Fruit fly (Drosophila melanogaster): Measurements from ENCODE around the gene CG8519.

CG8519 gene

dm6 chr3L:6747127-6747526 is 42.5 kb downstream of the CG8519 start (continued):
- peak; percentile 58 for TF ChIP-seq zfh2 (GFP tag; optimal IDR thresholded peaks at IDR 0.05)
- TF ChIP-seq Hmr (GFP tag; optimal IDR thresholded peaks at IDR 0.05) = peak; percentile 56
- peak; percentile 46 for TF ChIP-seq CG4360 (GFP tag; IDR thresholded peaks at IDR 0.05)
- TF ChIP-seq sr (GFP tag; IDR thresholded peaks at IDR 0.05) = 0 out of 3 replicates have a peak, but pooled peaks have one; percentile 41
- TF ChIP-seq CG15073 (GFP tag; optimal IDR thresholded peaks at IDR 0.05) = no peak
- TF ChIP-seq CG1647 (GFP tag; optimal IDR thresholded peaks at IDR 0.05) = no peak
- peak; percentile 49 for TF ChIP-seq Nf-YB (GFP tag; optimal IDR thresholded peaks at IDR 0.05)
- peak; percentile 36 for TF ChIP-seq caup (GFP tag; optimal IDR thresholded peaks at IDR 0.05; ENCODE audit: severe bottlenecking)
- peak; percentile 23 for TF ChIP-seq CG3163 (GFP tag; optimal IDR thresholded peaks at IDR 0.05)
- TF ChIP-seq crol (GFP tag; IDR thresholded peaks at IDR 0.05) = no peak; the same call in 1 of the 2 replicates
- TF ChIP-seq H15 (GFP tag; IDR thresholded peaks at IDR 0.05) = 0 out of 3 replicates have a peak, but pooled peaks have one; percentile 34
- peak; percentile 41 for TF ChIP-seq Side (GFP tag; optimal IDR thresholded peaks at IDR 0.05)
- TF ChIP-seq CG34376 (GFP tag; optimal IDR thresholded peaks at IDR 0.05) = peak; percentile 29
- peak; percentile 50 for TF ChIP-seq CG3995 (GFP tag; optimal IDR thresholded peaks at IDR 0.05)
- peak; percentile 46 for TF ChIP-seq onecut (GFP tag; IDR thresholded peaks at IDR 0.05)

- TF ChIP-seq CG4360 (GFP tag; IDR thresholded peaks at IDR 0.05) (peak; percentile 46; the same call in 1 of the 2 replicates), chm (GFP tag; IDR thresholded peaks at IDR 0.05) (no peak), Dfd (GFP tag; optimal IDR thresholded peaks at IDR 0.05) (peak in 1 of 2 experiments; percentile 93), sisA (GFP tag; IDR thresholded peaks at IDR 0.05) (no peak), CG7786 (GFP tag; optimal IDR thresholded peaks at IDR 0.05) (no peak), C15 (GFP tag; IDR thresholded peaks at IDR 0.05) (no peak), Nf-YB (GFP tag; optimal IDR thresholded peaks at IDR 0.05) (no peak), CG6791 (GFP tag; IDR thresholded peaks at IDR 0.05; ENCODE audit: partially characterized antibody) (0 out of 3 replicates have a peak, but pooled peaks have one; percentile 7), CG9437 (GFP tag; optimal IDR thresholded peaks at IDR 0.05) (no peak), repo (GFP tag; optimal IDR thresholded peaks at IDR 0.05) (no peak)
These were observed 46.2 kb downstream of the CG8519 start for dm6 chr3L:6750835-6751234.

- peak; percentile 42 for TF ChIP-seq CG4617 (GFP tag; optimal IDR thresholded peaks at IDR 0.05; ENCODE audit: borderline replicate concordance)
- no peak for TF ChIP-seq CG17612 (GFP tag; IDR thresholded peaks at IDR 0.05)
- no peak for TF ChIP-seq tup (GFP tag; optimal IDR thresholded peaks at IDR 0.05)
- TF ChIP-seq hbn (GFP tag; IDR thresholded peaks at IDR 0.05; ENCODE audit: partially characterized antibody) = peak; percentile 69
- no peak for TF ChIP-seq CG8290 (GFP tag; optimal IDR thresholded peaks at IDR 0.05)
- no peak for TF ChIP-seq CG8290 (tag; optimal IDR thresholded peaks at IDR 0.05)
- no peak for TF ChIP-seq pita (GFP tag; optimal IDR thresholded peaks at IDR 0.05)
- no peak for TF ChIP-seq eve (GFP tag; optimal IDR thresholded peaks at IDR 0.05)
- TF ChIP-seq aop (GFP tag; IDR thresholded peaks at IDR 0.05) = no peak
- TF ChIP-seq grn (GFP tag; optimal IDR thresholded peaks at IDR 0.05) = no peak
- TF ChIP-seq cato (GFP tag; optimal IDR thresholded peaks at IDR 0.05; ENCODE audit: borderline replicate concordance) = no peak
- peak; percentile 15 for TF ChIP-seq CG7786 (GFP tag; optimal IDR thresholded peaks at IDR 0.05)
- TF ChIP-seq crp (GFP tag; optimal IDR thresholded peaks at IDR 0.05) = peak in 1 of 2 experiments; percentile 83
- no peak; the same call in 1 of the 2 replicates for TF ChIP-seq CG31441 (GFP tag; IDR thresholded peaks at IDR 0.05)
- TF ChIP-seq E2f1 (GFP tag; IDR thresholded peaks at IDR 0.05) = no peak
- no peak for TF ChIP-seq CG6765 (GFP tag; optimal IDR thresholded peaks at IDR 0.05)
- no peak for TF ChIP-seq bab2 (GFP tag; optimal IDR thresholded peaks at IDR 0.05)
- no peak for TF ChIP-seq esg (GFP tag; conservative IDR thresholded peaks at IDR 0.05)
- TF ChIP-seq CG7357 (GFP tag; IDR thresholded peaks at IDR 0.05) = no peak
- TF ChIP-seq Sox100B (GFP tag; optimal IDR thresholded peaks at IDR 0.05) = peak; percentile 63
- TF ChIP-seq CG12659 (GFP tag; optimal IDR thresholded peaks at IDR 0.05) = peak; percentile 50
- TF ChIP-seq hth (optimal IDR thresholded peaks at IDR 0.05) = no peak
- peak; percentile 45 for TF ChIP-seq Ets65A (GFP tag)
- TF ChIP-seq rib (GFP tag; IDR thresholded peaks at IDR 0.05) = peak; percentile 56
- TF ChIP-seq Dll (GFP tag; IDR thresholded peaks at IDR 0.05; ENCODE audit: partially characterized antibody) = peak; percentile 88
- no peak for TF ChIP-seq CG6854 (GFP tag; optimal IDR thresholded peaks at IDR 0.05)
These were observed 47.8 kb downstream of the CG8519 start, which contains the start of the genes velo and Sbds for dm6 chr3L:6752278-6753096. Gene velo, minus strand, starts transcription at chr3L:6752752. Gene Sbds, plus strand, starts transcription at chr3L:6752913.

Data from whole organism, embryonic.